Fruit fly (Drosophila melanogaster) whole organism, embryonic: ENCODE data around the gene CG4577.

Source experiments
- Ada2b ChIP-seq: fragments of 200-800 bp; sonication (Bioruptor generic); IDR thresholded peaks from 2 replicates; pipeline ENCODE4 v1.3.6; 2022; ENCODE audit warnings: missing biosample characterization, missing genetic modification characterization
- B-H2 ChIP-seq: fragments of 200-800 bp; sonication (Bioruptor generic); optimal IDR thresholded peaks from 2 replicates; lab custom pipeline; 2018; ENCODE audit warnings: missing biosample characterization, mild to moderate bottlenecking, missing genetic modification characterization
- CG12236 ChIP-seq: fragments of 200-800 bp; sonication (Bioruptor generic); optimal IDR thresholded peaks from 2 replicates; lab custom pipeline; 2016; ENCODE audit warnings: missing biosample characterization, missing genetic modification characterization
- CG13624 ChIP-seq: fragments of 200-800 bp; sonication (Bioruptor generic); optimal IDR thresholded peaks from 2 replicates; lab custom pipeline; 2016; ENCODE audit warnings: missing biosample characterization, missing genetic modification characterization
- CG13894 ChIP-seq: fragments of 200-800 bp; sonication (Bioruptor generic); optimal IDR thresholded peaks from 3 replicates; lab custom pipeline; 2018; ENCODE audit warnings: missing biosample characterization, mild to moderate bottlenecking, missing genetic modification characterization, moderate library complexity
- CG32532 ChIP-seq: fragments of 200-800 bp; sonication (Bioruptor generic); IDR thresholded peaks from 2 replicates; pipeline ENCODE4 v1.3.6; 2022; ENCODE audit warnings: missing biosample characterization, missing genetic modification characterization
- CG34376 ChIP-seq: fragments of 200-800 bp; sonication (Bioruptor generic); optimal IDR thresholded peaks from 2 replicates; lab custom pipeline; 2018; ENCODE audit warnings: missing biosample characterization, mild to moderate bottlenecking, missing genetic modification characterization
- CG6765 ChIP-seq: fragments of 200-800 bp; sonication (Bioruptor generic); optimal IDR thresholded peaks from 3 replicates; lab custom pipeline; 2017; ENCODE audit warnings: missing biosample characterization, mild to moderate bottlenecking, missing genetic modification characterization
- CG6791 ChIP-seq: fragments of 200-800 bp; sonication (Bioruptor generic); IDR thresholded peaks from 3 replicates; pipeline ENCODE4 v1.3.6; 2022; ENCODE audit warnings: missing biosample characterization, missing genetic modification characterization; ENCODE audit not compliant: partially characterized antibody
- CG7928 ChIP-seq: fragments of 200-800 bp; sonication (Bioruptor generic); optimal IDR thresholded peaks from 2 replicates; lab custom pipeline; 2017; ENCODE audit warnings: missing biosample characterization, mild to moderate bottlenecking, missing genetic modification characterization
- CG7987 ChIP-seq: fragments of 200-800 bp; sonication (Bioruptor generic); optimal IDR thresholded peaks from 2 replicates; lab custom pipeline; 2018; ENCODE audit warnings: missing biosample characterization, mild to moderate bottlenecking, missing genetic modification characterization, moderate library complexity
- CG8388 ChIP-seq: fragments of 200-800 bp; sonication (Bioruptor generic); optimal IDR thresholded peaks from 2 replicates; lab custom pipeline; 2019; ENCODE audit warnings: missing biosample characterization, mild to moderate bottlenecking, missing genetic modification characterization, moderate library complexity
- Dbx ChIP-seq: fragments of 200-800 bp; sonication (Bioruptor generic); IDR thresholded peaks from 3 replicates; pipeline ENCODE4 v1.3.6; 2022; ENCODE audit warnings: missing biosample characterization, missing genetic modification characterization
- E2f2 ChIP-seq: fragments of 200-800 bp; sonication (Bioruptor generic); IDR thresholded peaks from 2 replicates; pipeline ENCODE4 v1.3.6; 2022; ENCODE audit warnings: missing biosample characterization, missing genetic modification characterization
- GATAe ChIP-seq: fragments of 200-800 bp; sonication (Bioruptor generic); conservative IDR thresholded peaks from 2 replicates; pipeline ENCODE4 v1.3.6; 2022; ENCODE audit warnings: missing biosample characterization, missing genetic modification characterization
- Gsc ChIP-seq: fragments of 200-800 bp; sonication (Bioruptor generic); IDR thresholded peaks from 2 replicates; pipeline ENCODE4 v1.3.6; 2022; ENCODE audit warnings: missing biosample characterization, missing genetic modification characterization
- Hr51 ChIP-seq, 2 experiments: fragments of 200-800 bp; sonication (Bioruptor generic); optimal IDR thresholded peaks; 2 replicates in 1 of 2; 3 replicates in 1 of 2; lab custom pipeline; 2016 to 2018; ENCODE audit warnings: missing biosample characterization in 2 of 2, missing genetic modification characterization in 2 of 2, mild to moderate bottlenecking in 1 of 2, moderate library complexity in 1 of 2
- Med ChIP-seq: fragments of 200-800 bp; sonication (Bioruptor generic); peaks from one replicate; lab custom pipeline; 2016; ENCODE audit warnings: missing biosample characterization, missing genetic modification characterization, mild to moderate bottlenecking, inconsistent platforms, moderate library complexity
- Sry-δ ChIP-seq: fragments of 200-800 bp; sonication (Bioruptor generic); optimal IDR thresholded peaks from 2 replicates; lab custom pipeline; 2016; ENCODE audit warnings: missing biosample characterization, missing genetic modification characterization
- Tbp ChIP-seq: fragments of >200 bp; optimal IDR thresholded peaks from 2 replicates; lab custom pipeline; 2018; ENCODE audit warnings: missing biosample characterization, missing genetic modification characterization
- bab2 ChIP-seq: fragments of 200-800 bp; sonication (Bioruptor generic); optimal IDR thresholded peaks from 2 replicates; lab custom pipeline; 2016; ENCODE audit warnings: missing biosample characterization, missing genetic modification characterization
- chinmo ChIP-seq: fragments of 200-800 bp; sonication (Bioruptor generic); IDR thresholded peaks from 4 replicates; pipeline ENCODE4 v1.3.6; 2022; ENCODE audit warnings: missing biosample characterization, missing genetic modification characterization; ENCODE audit not compliant: partially characterized antibody
- corto ChIP-seq: fragments of 200-800 bp; sonication (Bioruptor generic); optimal IDR thresholded peaks from 2 replicates; lab custom pipeline; 2016; ENCODE audit warnings: missing biosample characterization, mild to moderate bottlenecking, missing genetic modification characterization, moderate library complexity
- crol ChIP-seq: fragments of 200-800 bp; sonication (Bioruptor generic); IDR thresholded peaks from 2 replicates; pipeline ENCODE4 v1.3.6; 2022; ENCODE audit warnings: missing biosample characterization, missing genetic modification characterization
- cwo ChIP-seq: fragments of 200-800 bp; sonication (Bioruptor generic); optimal IDR thresholded peaks from 3 replicates; lab custom pipeline; 2017; ENCODE audit warnings: missing biosample characterization, missing genetic modification characterization, mild to moderate bottlenecking, moderate library complexity, missing genetic modification reagents
- disco-r ChIP-seq: fragments of 200-800 bp; sonication (Bioruptor generic); optimal IDR thresholded peaks from 2 replicates; lab custom pipeline; 2016; ENCODE audit warnings: missing biosample characterization, missing genetic modification characterization
- exex ChIP-seq: fragments of 200-800 bp; sonication (Bioruptor generic); optimal IDR thresholded peaks from 4 replicates; lab custom pipeline; 2018; ENCODE audit warnings: missing biosample characterization, mild to moderate bottlenecking, missing genetic modification characterization, moderate library complexity
- fd102C ChIP-seq: fragments of 200-800 bp; sonication (Bioruptor generic); optimal IDR thresholded peaks from 2 replicates; lab custom pipeline; 2018; ENCODE audit warnings: missing biosample characterization, mild to moderate bottlenecking, missing genetic modification characterization, moderate library complexity
- ftz-f1 ChIP-seq: fragments of 200-800 bp; sonication (Bioruptor generic); optimal IDR thresholded peaks from 2 replicates; lab custom pipeline; 2016; ENCODE audit warnings: missing biosample characterization, missing genetic modification characterization
- gro ChIP-seq: fragments of 200-800 bp; sonication (Bioruptor generic); optimal IDR thresholded peaks from 2 replicates; lab custom pipeline; 2016; ENCODE audit warnings: missing biosample characterization, missing genetic modification characterization
- hb ChIP-seq: fragments of 200-800 bp; sonication (Bioruptor generic); IDR thresholded peaks from 3 replicates; pipeline ENCODE4 v1.3.6; 2022; ENCODE audit warnings: missing biosample characterization, missing genetic modification characterization; ENCODE audit not compliant: partially characterized antibody
- inv ChIP-seq: fragments of 200-800 bp; sonication (Bioruptor generic); IDR thresholded peaks from 2 replicates; pipeline ENCODE4 v1.3.6; 2022; ENCODE audit warnings: missing biosample characterization, missing genetic modification characterization; ENCODE audit not compliant: partially characterized antibody
- lab ChIP-seq: fragments of 200-800 bp; sonication (Bioruptor generic); optimal IDR thresholded peaks from 3 replicates; lab custom pipeline; 2017; ENCODE audit warnings: missing biosample characterization, missing genetic modification characterization, mild to moderate bottlenecking, moderate library complexity, missing genetic modification reagents
- lbe ChIP-seq: fragments of 200-800 bp; sonication (Bioruptor generic); optimal IDR thresholded peaks from 2 replicates; lab custom pipeline; 2016; ENCODE audit warnings: missing biosample characterization, mild to moderate bottlenecking, missing genetic modification characterization
- nom ChIP-seq: fragments of 200-800 bp; sonication (Bioruptor generic); optimal IDR thresholded peaks from 2 replicates; lab custom pipeline; 2017; ENCODE audit warnings: missing biosample characterization, missing genetic modification characterization, mild to moderate bottlenecking, moderate library complexity, missing genetic modification reagents
- oc ChIP-seq: fragments of 200-800 bp; sonication (Bioruptor generic); optimal IDR thresholded peaks from 2 replicates; lab custom pipeline; 2018; ENCODE audit warnings: missing biosample characterization, mild to moderate bottlenecking, missing genetic modification characterization, moderate library complexity
- odd ChIP-seq: fragments of 200-800 bp; sonication (Bioruptor generic); optimal IDR thresholded peaks from 2 replicates; lab custom pipeline; 2017; ENCODE audit warnings: missing biosample characterization, mild to moderate bottlenecking, missing genetic modification characterization
- rib ChIP-seq: fragments of 200-800 bp; sonication (Bioruptor generic); IDR thresholded peaks from 2 replicates; pipeline ENCODE4 v1.3.6; 2022; ENCODE audit warnings: missing biosample characterization, missing genetic modification characterization
- sc ChIP-seq, 3 experiments: fragments of >200 bp in 2 of 3; fragments of 200-800 bp in 1 of 3; sonication (Bioruptor generic) in 1 of 3; optimal IDR thresholded peaks; 2 replicates in 2 of 3; 3 replicates in 1 of 3; lab custom pipeline; 2017; ENCODE audit warnings: mild to moderate bottlenecking in 1 of 3, missing biosample characterization in 1 of 3, missing genetic modification characterization in 1 of 3, missing genetic modification reagents in 1 of 3
- sd ChIP-seq: fragments of 200-800 bp; sonication (Bioruptor generic); optimal IDR thresholded peaks from 3 replicates; lab custom pipeline; 2018; ENCODE audit warnings: missing biosample characterization, mild to moderate bottlenecking, missing genetic modification characterization, moderate library complexity
- sens ChIP-seq: fragments of 200-800 bp; sonication (Bioruptor generic); peaks from one replicate; lab custom pipeline; 2016; ENCODE audit warnings: missing biosample characterization, missing genetic modification characterization
- sug ChIP-seq: fragments of 200-800 bp; optimal IDR thresholded peaks from 2 replicates; lab custom pipeline; 2019; ENCODE audit warnings: missing biosample characterization, mild to moderate bottlenecking, missing genetic modification characterization, moderate library complexity
- vvl ChIP-seq: fragments of 200-800 bp; sonication (Bioruptor generic); IDR thresholded peaks from 2 replicates; pipeline ENCODE4 v1.3.6; 2022; ENCODE audit warnings: missing biosample characterization, missing genetic modification characterization
- yki ChIP-seq: fragments of >200 bp; optimal IDR thresholded peaks from 3 replicates; lab custom pipeline; 2018

The CG4577 gene

DNA sequence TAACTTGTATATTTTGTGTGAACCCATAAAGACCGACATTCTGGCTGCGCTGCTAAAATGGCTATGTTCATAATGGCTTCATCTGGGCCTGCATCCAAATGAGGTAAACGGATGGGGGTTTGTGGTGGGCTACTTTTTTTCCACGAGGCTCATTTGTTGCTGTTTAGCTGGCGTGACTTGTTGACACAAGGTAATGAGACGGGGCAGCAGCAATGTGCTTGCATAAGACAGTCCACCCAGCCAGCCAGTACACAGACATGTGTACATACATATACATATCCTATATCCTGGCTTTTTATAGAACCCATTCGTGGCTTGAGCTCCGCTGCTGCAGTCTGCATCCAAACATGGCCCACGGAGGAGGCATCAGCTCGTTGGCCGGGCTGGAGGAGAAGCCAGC is 21.9 kb upstream of the CG4577 start, which contains the start of gene CG14340 (continued):
- TF ChIP-seq Gsc (GFP tag; lab: Robert Waterston, UW) (no peak), sc (optimal IDR thresholded peaks at IDR 0.05; lab: Kevin White, UChicago) (no peak), sc (GFP tag; optimal IDR thresholded peaks at IDR 0.05; lab: Kevin White, UChicago) (no peak), Sry-δ (GFP tag; lab: Kevin White, UChicago) (no peak)
- TF ChIP-seq, all 482 proteins: peak for 0

DNA sequence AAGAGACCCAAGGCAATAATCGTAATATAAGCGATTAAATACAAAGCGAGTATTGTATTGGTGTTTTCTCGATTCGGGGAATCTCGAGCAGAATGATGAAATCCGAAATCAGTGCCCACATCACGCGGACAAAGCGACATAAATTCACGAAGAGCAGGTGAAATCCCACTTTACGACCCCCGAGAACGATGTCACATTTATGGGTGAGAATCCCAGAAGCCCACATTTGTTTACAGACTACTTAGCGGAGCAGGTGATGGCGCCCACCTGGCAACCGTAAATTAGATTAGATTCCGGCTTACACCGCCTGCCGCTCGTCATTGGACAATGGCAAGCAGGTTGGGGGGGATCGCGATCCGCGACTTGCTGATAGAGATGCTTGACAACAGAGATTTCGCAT is 20.3 kb upstream of the CG4577 start:
- TF ChIP-seq Dbx: peak; percentile 51; the same call in 2 of the 3 replicates
- peak; percentile 58 for TF ChIP-seq sug (tag; lab: Kevin White, UChicago)
- TF ChIP-seq fd102C (GFP tag; lab: Kevin White, UChicago): no peak
- no peak for TF ChIP-seq odd (GFP tag; lab: Kevin White, UChicago)
- peak; percentile 36 for TF ChIP-seq exex (tag; lab: Kevin White, UChicago)
- TF ChIP-seq CG7928 (GFP tag; lab: Kevin White, UChicago): no peak
- no peak for TF ChIP-seq CG8388
- TF ChIP-seq CG13624 (GFP tag; lab: Kevin White, UChicago): no peak
- TF ChIP-seq lab (GFP tag; lab: Kevin White, UChicago): peak; percentile 32
- TF ChIP-seq cwo (GFP tag; lab: Kevin White, UChicago): peak; percentile 40
- peak; percentile 50 for TF ChIP-seq CG13894 (tag; lab: Kevin White, UChicago)
- TF ChIP-seq Ada2b (GFP tag; lab: Robert Waterston, UW): no peak
- TF ChIP-seq CG32532 (GFP tag; lab: Robert Waterston, UW): peak; percentile 49
- TF ChIP-seq bab2 (GFP tag; lab: Kevin White, UChicago): no peak
- TF ChIP-seq CG34376 (GFP tag; lab: Kevin White, UChicago): peak; percentile 13
- peak; percentile 72 for TF ChIP-seq Med (GFP tag; lab: Kevin White, UChicago)
- 0 out of 2 replicates have a peak, but pooled peaks have one; percentile 11 for TF ChIP-seq rib (GFP tag; lab: Robert Waterston, UW)
- TF ChIP-seq sd (tag; lab: Kevin White, UChicago): peak; percentile 26
- TF ChIP-seq yki (lab: Kevin White, UChicago): no peak
- TF ChIP-seq, all 482 proteins: peak for 11

- TF ChIP-seq cwo (GFP tag; lab: Kevin White, UChicago) (peak; percentile 74), chinmo (0 out of 4 replicates have a peak, but pooled peaks have one; percentile 4), CG7987 (GFP tag; lab: Kevin White, UChicago) (peak; percentile 77), CG6791 (GFP tag; lab: Robert Waterston, UW) (no peak), gro (peak; percentile 6), ftz-f1 (GFP tag; lab: Kevin White, UChicago) (peak; percentile 46), vvl (GFP tag; lab: Robert Waterston, UW) (peak; percentile 45; the same call in 1 of the 2 replicates), inv (0 out of 2 replicates have a peak, but pooled peaks have one; percentile 23), lab (GFP tag; lab: Kevin White, UChicago) (peak; percentile 55), corto (GFP tag; lab: Kevin White, UChicago) (no peak), B-H2 (GFP tag; lab: Kevin White, UChicago) (peak; percentile 18), CG12236 (no peak), disco-r (GFP tag; lab: Kevin White, UChicago) (no peak), CG6765 (GFP tag; lab: Kevin White, UChicago) (peak; percentile 30), exex (tag; lab: Kevin White, UChicago) (peak; percentile 43), Hr51 (GFP tag; optimal IDR thresholded peaks at IDR 0.05; lab: Kevin White, UChicago) (no peak), CG34376 (GFP tag; lab: Kevin White, UChicago) (peak; percentile 45), nom (GFP tag; lab: Kevin White, UChicago) (peak; percentile 22), lbe (GFP tag; lab: Kevin White, UChicago) (peak; percentile 6), crol (GFP tag; lab: Robert Waterston, UW) (peak; percentile 34; the same call in 1 of the 2 replicates), oc (tag; lab: Kevin White, UChicago) (no peak), Tbp (no peak), sens (GFP tag; lab: Kevin White, UChicago) (peak; percentile 49), GATAe (GFP tag; lab: Robert Waterston, UW) (peak; percentile 48; the same call in 1 of the 2 replicates), hb (GFP tag; lab: Robert Waterston, UW) (0 out of 3 replicates have a peak, but pooled peaks have one; percentile 5), CG32532 (GFP tag; lab: Robert Waterston, UW) (peak; percentile 9; the same call in 1 of the 2 replicates), sug (tag; lab: Kevin White, UChicago) (peak; percentile 33), E2f2 (GFP tag; lab: Robert Waterston, UW) (no peak)
These were observed 17.7 kb upstream of the CG4577 start for dm6 chr2L:1116661-1117322.
